Fruit fly (Drosophila melanogaster): ENCODE measurements around the gene Nab2.

dm6 chr3R:24348420-24349190 lies 30.4 kb upstream of the Nab2 start, which contains the start of the genes CG5746 and CG6454:
- TF ChIP-seq h (optimal IDR thresholded peaks at IDR 0.05) (no peak), ttk (optimal IDR thresholded peaks at IDR 0.05) (no peak), psq (optimal IDR thresholded peaks at IDR 0.05) (no peak), Myc (optimal IDR thresholded peaks at IDR 0.05) (no peak), Sin3A (optimal IDR thresholded peaks at IDR 0.05) (no peak), insv (optimal IDR thresholded peaks at IDR 0.05) (no peak)

Data from Kc167 (cell line).